Worm (Caenorhabditis elegans) whole organism, L1 larva: ENCODE measurements around the gene spt-4.

Experiments
- egl-13 ChIP-seq: sonication (generic microtip); optimal IDR thresholded peaks from 2 replicates; lab custom pipeline; 2016; ENCODE audit warnings: missing genotype, missing genetic modification reagents, missing genetic modification characterization, missing compliant biosample characterization
- elt-2 ChIP-seq: sonication (generic microtip); optimal IDR thresholded peaks from 2 replicates; lab custom pipeline; 2016; ENCODE audit warnings: missing genetic modification characterization, mild to moderate bottlenecking, inconsistent platforms, missing compliant biosample characterization, missing genetic modification reagents
- elt-3 ChIP-seq, 6 experiments: fragments of 150-350 bp in 1 of 6; sonication (generic microtip); optimal IDR thresholded peaks; 2 replicates each; lab custom pipeline; 2017 to 2018; ENCODE audit warnings: missing biosample characterization in 6 of 6, missing genetic modification characterization in 6 of 6, inconsistent platforms in 1 of 6
- jun-1 ChIP-seq: fragments of 150-350 bp; optimal IDR thresholded peaks from 2 replicates; lab custom pipeline; 2014; ENCODE audit warnings: missing biosample characterization, missing genetic modification reagents, missing genetic modification characterization
- lin-13 ChIP-seq: fragments of 150-350 bp; optimal IDR thresholded peaks from 2 replicates; lab custom pipeline; 2014; ENCODE audit warnings: missing biosample characterization, missing genetic modification reagents, missing genetic modification characterization
- lir-3 ChIP-seq: sonication (generic microtip); optimal IDR thresholded peaks from 2 replicates; lab custom pipeline; 2016; ENCODE audit warnings: mild to moderate bottlenecking, missing genetic modification characterization, moderate library complexity, missing compliant biosample characterization; ENCODE audit not compliant: poor library complexity
- nhr-76 ChIP-seq: sonication (generic microtip); optimal IDR thresholded peaks from 2 replicates; lab custom pipeline; 2017; ENCODE audit warnings: missing biosample characterization, missing genetic modification characterization
- nhr-77 ChIP-seq: fragments of 150-350 bp; optimal IDR thresholded peaks from 2 replicates; lab custom pipeline; 2014; ENCODE audit warnings: missing biosample characterization, missing genetic modification characterization
- sox-4 ChIP-seq: sonication (generic microtip); optimal IDR thresholded peaks from 2 replicates; lab custom pipeline; 2016; ENCODE audit warnings: missing genetic modification characterization, missing compliant biosample characterization
- unc-130 ChIP-seq: fragments of 150-350 bp; optimal IDR thresholded peaks from 2 replicates; lab custom pipeline; 2017; ENCODE audit warnings: missing biosample characterization, missing genetic modification characterization, inconsistent platforms
- ztf-11 ChIP-seq, 2 experiments: sonication (generic microtip); optimal IDR thresholded peaks; 2 replicates each; lab custom pipeline; 2016 to 2017; ENCODE audit warnings: missing genetic modification characterization in 2 of 2, missing biosample characterization in 1 of 2, missing compliant biosample characterization in 1 of 2

- TF ChIP-seq lir-3 (tag; lab: Kevin White, UChicago) = no peak
- no peak for TF ChIP-seq lin-13 (GFP tag; lab: Kevin White, UChicago)
- TF ChIP-seq nhr-76 (tag; lab: Kevin White, UChicago) = no peak
- TF ChIP-seq jun-1 (tag; lab: Kevin White, UChicago) = no peak
- TF ChIP-seq elt-3 (tag; optimal IDR thresholded peaks at IDR 0.05; lab: Kevin White, UChicago) = no peak
- no peak for TF ChIP-seq elt-2 (tag; lab: Kevin White, UChicago)
- no peak for TF ChIP-seq egl-13 (tag; lab: Kevin White, UChicago)
- TF ChIP-seq sox-4 (tag; lab: Kevin White, UChicago) = no peak
- TF ChIP-seq ztf-11 (tag; optimal IDR thresholded peaks at IDR 0.05; lab: Kevin White, UChicago) = no peak
- no peak for TF ChIP-seq unc-130
- TF ChIP-seq nhr-77 (tag; lab: Kevin White, UChicago) = no peak
Observed at ce11 chrIII:69652-70051, at the start of gene spt-4.
